Worm (Caenorhabditis elegans) whole organism, L2 larva: ENCODE data around the gene srd-5.

Experiments
- C34F6.9 ChIP-seq: fragments of 150-350 bp; optimal IDR thresholded peaks from 2 replicates; lab custom pipeline; 2014; ENCODE audit warnings: missing biosample characterization, missing genetic modification characterization
- F13H6.1 ChIP-seq: sonication (generic microtip); optimal IDR thresholded peaks from 2 replicates; lab custom pipeline; 2016; ENCODE audit warnings: missing genetic modification characterization, missing compliant biosample characterization
- R02D3.7 ChIP-seq: fragments of 150-350 bp; optimal IDR thresholded peaks from 2 replicates; lab custom pipeline; 2014; ENCODE audit warnings: missing biosample characterization, missing genetic modification characterization
- Y55F3AM.14 ChIP-seq: fragments of 200-800 bp; sonication (Bioruptor generic); optimal IDR thresholded peaks from 2 replicates; lab custom pipeline; 2018; ENCODE audit warnings: mild to moderate bottlenecking, missing genetic modification characterization, missing compliant biosample characterization
- ZK546.5 ChIP-seq: sonication (generic microtip); optimal IDR thresholded peaks from 2 replicates; lab custom pipeline; 2017; ENCODE audit warnings: missing biosample characterization, missing genetic modification characterization
- ama-1 ChIP-seq: fragments of 150-350 bp; optimal IDR thresholded peaks from 2 replicates; lab custom pipeline; 2018; ENCODE audit warnings: inconsistent platforms
- blmp-1 ChIP-seq: sonication (generic microtip); optimal IDR thresholded peaks from 2 replicates; lab custom pipeline; 2017; ENCODE audit warnings: missing genetic modification characterization, mild to moderate bottlenecking, missing compliant biosample characterization, antibody characterized with exemption, moderate library complexity; ENCODE audit not compliant: insufficient read depth
- ceh-16 ChIP-seq: fragments of 150-350 bp; optimal IDR thresholded peaks from 2 replicates; lab custom pipeline; 2014; ENCODE audit warnings: missing biosample characterization, missing genetic modification characterization
- ceh-82 ChIP-seq: fragments of 150-350 bp; optimal IDR thresholded peaks from 2 replicates; lab custom pipeline; 2014; ENCODE audit warnings: missing biosample characterization, missing genetic modification characterization
- dmd-4 ChIP-seq: sonication (generic microtip); optimal IDR thresholded peaks from 2 replicates; lab custom pipeline; 2017; ENCODE audit warnings: missing biosample characterization, missing genetic modification characterization
- egl-27 ChIP-seq: sonication (generic microtip); optimal IDR thresholded peaks from 3 replicates; lab custom pipeline; 2017; ENCODE audit warnings: missing biosample characterization, missing genetic modification reagents, missing genetic modification characterization
- elt-3 ChIP-seq: sonication (generic microtip); optimal IDR thresholded peaks from 2 replicates; lab custom pipeline; 2017; ENCODE audit warnings: missing biosample characterization, missing genetic modification characterization
- gmeb-1 ChIP-seq: fragments of 150-350 bp; optimal IDR thresholded peaks from 2 replicates; lab custom pipeline; 2014; ENCODE audit warnings: missing biosample characterization, missing genetic modification characterization
- lin-11 ChIP-seq: fragments of 150-350 bp; sonication (generic microtip); optimal IDR thresholded peaks from 2 replicates; lab custom pipeline; 2014; ENCODE audit warnings: missing biosample characterization, missing genetic modification characterization, inconsistent platforms, mixed read lengths
- lin-13 ChIP-seq: fragments of 150-350 bp; optimal IDR thresholded peaks from 2 replicates; lab custom pipeline; 2014; ENCODE audit warnings: missing biosample characterization, missing genetic modification reagents, missing genetic modification characterization
- lin-39 ChIP-seq: fragments of 150-350 bp; optimal IDR thresholded peaks from 2 replicates; lab custom pipeline; 2014; ENCODE audit warnings: missing biosample characterization, missing genetic modification reagents, missing genetic modification characterization
- lsy-2 ChIP-seq, 2 experiments: fragments of 150-350 bp in 1 of 2; sonication (generic microtip) in 1 of 2; optimal IDR thresholded peaks; 2 replicates each; lab custom pipeline; 2014 to 2017; ENCODE audit warnings: missing biosample characterization in 2 of 2, missing genetic modification characterization in 2 of 2
- nhr-10 ChIP-seq: sonication (generic microtip); optimal IDR thresholded peaks from 2 replicates; lab custom pipeline; 2017; ENCODE audit warnings: missing biosample characterization, missing genetic modification characterization
- nhr-11 ChIP-seq: fragments of 150-350 bp; optimal IDR thresholded peaks from 2 replicates; lab custom pipeline; 2014; ENCODE audit warnings: missing biosample characterization, missing genetic modification characterization
- nhr-12 ChIP-seq: fragments of 150-350 bp; optimal IDR thresholded peaks from 2 replicates; lab custom pipeline; 2014; ENCODE audit warnings: missing biosample characterization, missing genetic modification characterization
- nhr-21 ChIP-seq: fragments of 150-350 bp; optimal IDR thresholded peaks from 2 replicates; lab custom pipeline; 2014; ENCODE audit warnings: missing biosample characterization, missing genetic modification characterization
- nhr-23 ChIP-seq: fragments of 150-350 bp; optimal IDR thresholded peaks from 2 replicates; lab custom pipeline; 2014; ENCODE audit warnings: missing biosample characterization, missing genetic modification reagents, missing genetic modification characterization
- nhr-237 ChIP-seq: fragments of 150-350 bp; optimal IDR thresholded peaks from 2 replicates; lab custom pipeline; 2014; ENCODE audit warnings: missing biosample characterization, missing genetic modification characterization
- nhr-25 ChIP-seq: fragments of 150-350 bp; sonication (generic microtip); optimal IDR thresholded peaks from 3 replicates; lab custom pipeline; 2014; ENCODE audit warnings: missing biosample characterization, missing genetic modification characterization
- nhr-6 ChIP-seq: fragments of 150-350 bp; optimal IDR thresholded peaks from 2 replicates; lab custom pipeline; 2014; ENCODE audit warnings: missing biosample characterization, missing genetic modification characterization
- nhr-77 ChIP-seq: fragments of 150-350 bp; optimal IDR thresholded peaks from 2 replicates; lab custom pipeline; 2014; ENCODE audit warnings: missing biosample characterization, missing genetic modification characterization
- sem-4 ChIP-seq: fragments of 150-350 bp; optimal IDR thresholded peaks from 2 replicates; lab custom pipeline; 2014; ENCODE audit warnings: missing biosample characterization, missing genetic modification reagents, missing genetic modification characterization
- sma-3 ChIP-seq: sonication (generic microtip); optimal IDR thresholded peaks from 2 replicates; lab custom pipeline; 2016; ENCODE audit warnings: missing genetic modification reagents, missing genetic modification characterization, missing compliant biosample characterization
- sma-9 ChIP-seq, 2 experiments: fragments of 150-350 bp in 1 of 2; sonication (generic microtip) in 1 of 2; optimal IDR thresholded peaks; 2 replicates each; lab custom pipeline; 2014 to 2016; ENCODE audit warnings: missing genetic modification characterization in 2 of 2, mild to moderate bottlenecking in 1 of 2, missing biosample characterization in 1 of 2, missing compliant biosample characterization in 1 of 2, missing genetic modification reagents in 1 of 2, moderate library complexity in 1 of 2
- snpc-4 ChIP-seq: fragments of 150-350 bp; optimal IDR thresholded peaks from 2 replicates; lab custom pipeline; 2014; ENCODE audit warnings: missing biosample characterization, missing genetic modification characterization
- unc-39 ChIP-seq: fragments of 150-350 bp; optimal IDR thresholded peaks from 2 replicates; lab custom pipeline; 2014; ENCODE audit warnings: missing biosample characterization, missing genetic modification characterization
- unc-55 ChIP-seq: fragments of 150-350 bp; sonication (generic microtip); optimal IDR thresholded peaks from 3 replicates; lab custom pipeline; 2014; ENCODE audit warnings: missing biosample characterization, missing genetic modification reagents, missing genetic modification characterization
- zag-1 ChIP-seq: fragments of 150-350 bp; optimal IDR thresholded peaks from 2 replicates; lab custom pipeline; 2014; ENCODE audit warnings: missing biosample characterization, missing genetic modification characterization
- ztf-1 ChIP-seq: fragments of 200-800 bp; sonication (Bioruptor generic); conservative IDR thresholded peaks from 2 replicates; pipeline ENCODE4 v1.3.6; 2022; ENCODE audit warnings: missing genetic modification characterization, missing compliant biosample characterization
- ztf-4 ChIP-seq: fragments of 150-350 bp; optimal IDR thresholded peaks from 2 replicates; lab custom pipeline; 2014; ENCODE audit warnings: missing biosample characterization, missing genetic modification characterization

Gene srd-5

DNA sequence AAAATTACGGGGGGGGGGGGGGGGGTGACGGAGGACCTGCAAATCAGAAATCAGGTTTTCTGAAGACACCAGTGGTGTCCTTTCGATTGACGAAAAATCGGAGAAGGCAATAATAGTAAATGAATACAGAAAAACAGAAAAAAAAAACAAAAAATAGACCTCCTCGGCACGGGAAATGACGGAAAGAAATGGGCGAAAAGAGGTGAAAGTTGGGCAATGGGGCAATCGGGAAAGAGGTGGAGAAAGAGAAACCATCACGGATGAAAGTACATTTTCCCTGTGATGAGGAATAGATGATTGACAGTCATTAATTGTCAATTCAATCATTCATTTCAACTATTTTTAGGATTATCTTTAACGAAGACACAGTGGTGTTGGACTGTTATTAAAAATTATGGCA is 29.6 kb upstream of the srd-5 start:
- TF ChIP-seq sem-4 (tag; lab: Kevin White, UChicago) (no peak), blmp-1 (tag; lab: Kevin White, UChicago) (peak; percentile 88)
- TF ChIP-seq, all 48 proteins: peak for 1

DNA sequence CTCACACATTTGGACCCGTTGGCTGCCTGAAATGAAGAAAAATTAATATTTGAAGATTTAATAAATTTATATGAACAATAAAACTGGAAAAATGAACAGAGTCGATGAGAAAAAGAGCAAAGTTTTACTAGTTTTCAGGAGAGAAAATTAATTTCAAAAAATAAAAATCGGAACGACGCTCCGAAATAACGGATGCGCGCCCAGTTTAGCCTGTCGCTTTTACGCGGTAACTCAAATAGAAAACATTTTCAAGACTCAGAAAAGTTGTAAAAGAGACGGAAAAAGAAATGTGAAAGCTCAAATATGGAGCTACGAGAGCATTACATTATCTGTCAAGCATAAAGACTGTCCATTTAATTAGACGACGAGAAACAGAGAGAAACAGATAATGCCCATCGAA is 29.1 kb upstream of the srd-5 start, which contains the start of the genes C55C3.73 and perm-5:
Gene C55C3.73, minus strand, starts transcription at position 9 of the 400 bp plus-strand sequence.
Gene perm-5, minus strand, starts transcription at position 26 of the 400 bp plus-strand sequence.
- TF ChIP-seq nhr-12 (tag; lab: Kevin White, UChicago) (no peak), sma-3 (GFP tag; lab: Kevin White, UChicago) (no peak), nhr-25 (tag; lab: Kevin White, UChicago) (no peak), elt-3 (tag; lab: Kevin White, UChicago) (no peak), nhr-237 (tag; lab: Kevin White, UChicago) (no peak), snpc-4 (tag; lab: Kevin White, UChicago) (no peak), lin-13 (GFP tag; lab: Kevin White, UChicago) (no peak), unc-39 (tag; lab: Kevin White, UChicago) (no peak), nhr-10 (tag; lab: Kevin White, UChicago) (no peak), ztf-1 (no peak), F13H6.1 (tag; lab: Kevin White, UChicago) (no peak), ama-1 (lab: Kevin White, UChicago) (no peak), ceh-82 (no peak), lin-11 (tag; lab: Kevin White, UChicago) (no peak), nhr-21 (tag; lab: Kevin White, UChicago) (no peak)
- TF ChIP-seq, all 48 proteins: peak for 0

DNA sequence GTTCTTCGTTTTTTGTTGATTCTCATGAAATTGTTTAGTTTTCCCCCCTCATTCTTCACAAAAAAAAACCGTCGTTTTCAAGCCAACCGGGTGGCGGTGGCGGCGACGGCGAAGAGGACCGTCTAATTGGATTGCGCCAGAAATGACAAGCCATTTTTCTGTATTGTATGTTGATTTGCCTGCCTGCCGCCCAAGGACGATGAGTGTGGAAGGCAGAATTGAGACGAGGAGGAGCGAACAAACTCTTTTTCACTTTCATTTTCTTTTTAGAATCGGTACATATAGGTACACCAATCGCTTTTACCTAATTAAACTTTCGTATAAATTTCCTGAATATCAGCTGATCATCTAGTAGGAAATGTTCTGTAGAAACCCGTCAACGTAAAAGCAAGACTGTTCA is 27.3 kb upstream of the srd-5 start:
- TF ChIP-seq Y55F3AM.14, result no peak
- TF ChIP-seq blmp-1 (tag; lab: Kevin White, UChicago), result peak; percentile 56

DNA sequence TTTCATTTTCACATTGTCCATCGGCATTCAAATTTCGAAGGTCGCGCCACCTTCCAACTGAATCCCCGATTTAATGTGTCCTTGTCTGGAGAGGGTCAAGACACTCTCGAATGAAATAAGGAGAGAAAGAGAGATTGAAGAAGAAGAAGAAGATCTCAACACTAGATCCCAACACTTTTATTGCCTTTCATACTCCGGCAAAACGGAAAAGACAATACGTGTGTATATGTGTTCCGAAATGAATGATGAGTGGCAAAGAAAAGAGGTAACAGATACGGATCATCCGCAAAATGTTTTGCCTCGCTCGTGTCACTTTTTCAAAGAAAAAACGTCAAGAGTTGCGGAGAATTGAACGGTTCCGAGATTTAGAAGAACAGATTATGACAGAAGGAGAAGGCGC is 26.0 kb upstream of the srd-5 start:
- TF ChIP-seq nhr-25 (tag; lab: Kevin White, UChicago) (peak; percentile 47), nhr-77 (no peak)

DNA sequence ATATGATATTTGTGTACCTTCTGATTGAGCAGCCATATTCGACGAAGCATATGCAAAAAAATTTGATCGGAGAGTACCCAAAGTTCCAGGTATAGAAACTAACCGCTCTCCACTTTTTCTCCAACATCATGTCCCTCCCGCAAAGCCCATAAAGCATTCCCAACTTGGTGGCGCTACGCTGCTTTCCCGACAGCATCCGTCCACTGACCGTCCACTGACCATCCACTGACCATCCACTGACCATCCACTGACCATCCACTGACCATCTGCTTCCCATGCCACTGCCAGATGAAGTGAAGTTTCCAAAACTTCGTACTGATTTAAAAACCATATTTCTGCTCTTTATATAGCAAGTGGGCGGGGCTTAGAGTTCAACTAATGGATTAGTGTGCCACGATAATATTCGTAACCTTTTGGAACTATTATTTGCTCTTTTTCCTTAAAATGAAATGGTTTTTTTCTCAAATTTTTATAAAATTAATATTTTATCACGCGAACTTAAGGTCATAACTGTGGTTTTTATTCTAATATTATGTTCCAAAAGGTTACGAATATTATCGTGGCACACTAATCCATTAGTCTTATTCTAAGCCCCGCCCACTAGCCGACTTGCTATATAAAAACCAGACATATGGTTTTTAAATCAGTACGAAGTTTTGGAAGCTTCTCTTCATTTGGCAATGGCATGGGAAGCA is 16.2 kb upstream of the srd-5 start, which contains the start of gene C55C3.8:
Gene C55C3.8, plus strand, starts transcription at position 645 of the 695 bp plus-strand sequence.
- no peak for TF ChIP-seq ztf-4
- TF ChIP-seq C34F6.9, result no peak
- no peak for TF ChIP-seq ztf-1
- no peak for TF ChIP-seq unc-39 (tag; lab: Kevin White, UChicago)
- no peak for TF ChIP-seq ZK546.5
- no peak for TF ChIP-seq nhr-23 (tag; lab: Kevin White, UChicago)
- no peak for TF ChIP-seq Y55F3AM.14
- no peak for TF ChIP-seq nhr-11 (tag; lab: Kevin White, UChicago)
- TF ChIP-seq zag-1 (tag; lab: Kevin White, UChicago), result no peak
- TF ChIP-seq nhr-25 (tag; lab: Kevin White, UChicago), result no peak
- no peak for TF ChIP-seq nhr-10 (tag; lab: Kevin White, UChicago)
- no peak for TF ChIP-seq lin-39 (tag; lab: Kevin White, UChicago)
- TF ChIP-seq egl-27 (tag; lab: Kevin White, UChicago), result no peak
- no peak for TF ChIP-seq lin-11 (tag; lab: Kevin White, UChicago)
- no peak for TF ChIP-seq sma-3 (GFP tag; lab: Kevin White, UChicago)
- no peak for TF ChIP-seq ceh-16 (tag; lab: Kevin White, UChicago)
- no peak for TF ChIP-seq ama-1 (lab: Kevin White, UChicago)
- no peak for TF ChIP-seq nhr-6 (tag; lab: Kevin White, UChicago)
- TF ChIP-seq nhr-237 (tag; lab: Kevin White, UChicago), result no peak
- TF ChIP-seq gmeb-1 (tag; lab: Kevin White, UChicago), result no peak

DNA sequence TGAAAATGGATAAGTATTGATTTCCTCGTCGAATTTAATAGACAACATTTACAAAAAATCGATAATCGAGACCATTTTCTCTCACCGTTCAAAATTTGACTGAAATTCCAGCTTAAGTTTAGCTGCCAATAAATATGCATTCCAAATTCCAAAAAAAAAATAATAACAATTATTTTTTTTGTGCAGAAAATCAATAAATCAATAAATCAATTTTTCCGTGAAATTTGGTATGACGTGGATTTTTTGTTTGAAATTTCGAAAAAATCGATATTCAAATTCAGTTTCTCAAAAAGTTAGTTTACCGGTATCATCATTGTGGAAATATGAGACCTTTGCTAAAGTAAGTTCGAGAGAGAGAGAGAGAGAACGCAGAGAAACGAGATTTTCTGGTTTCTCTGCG is 10.7 kb upstream of the srd-5 start, which contains the start of gene C55C3.3:
Gene C55C3.3, plus strand, starts transcription at position 274 of the 400 bp plus-strand sequence.
- TF ChIP-seq R02D3.7 (tag; lab: Kevin White, UChicago) (no peak), unc-39 (tag; lab: Kevin White, UChicago) (no peak), lin-13 (GFP tag; lab: Kevin White, UChicago) (no peak), nhr-237 (tag; lab: Kevin White, UChicago) (no peak), blmp-1 (tag; lab: Kevin White, UChicago) (no peak), unc-55 (GFP tag; lab: Kevin White, UChicago) (no peak), lsy-2 (tag; optimal IDR thresholded peaks at IDR 0.05; lab: Kevin White, UChicago) (no peak), ztf-1 (no peak), ceh-16 (tag; lab: Kevin White, UChicago) (no peak), nhr-21 (tag; lab: Kevin White, UChicago) (no peak), sma-9 (GFP tag; optimal IDR thresholded peaks at IDR 0.05; lab: Kevin White, UChicago) (no peak), sma-9 (tag; optimal IDR thresholded peaks at IDR 0.05; lab: Kevin White, UChicago) (no peak), dmd-4 (tag; lab: Kevin White, UChicago) (no peak), egl-27 (tag; lab: Kevin White, UChicago) (no peak)
